Worm (Caenorhabditis elegans) whole organism, midembryonic: ENCODE data around the gene Y42H9AR.4.

ENCODE experiments used
- T22C8.4 ChIP-seq: fragments of 200-800 bp; sonication (Bioruptor generic); IDR thresholded peaks from 2 replicates; pipeline ENCODE4 v1.3.6; 2022; ENCODE audit warnings: missing genetic modification characterization, missing compliant biosample characterization
- cog-1 ChIP-seq: sonication (generic microtip); optimal IDR thresholded peaks from 2 replicates; lab custom pipeline; 2016; ENCODE audit warnings: missing genetic modification characterization, missing compliant biosample characterization
- flt-1 ChIP-seq: fragments of 200-800 bp; sonication (Bioruptor generic); IDR thresholded peaks from 2 replicates; pipeline ENCODE4 v1.3.6; 2022; ENCODE audit warnings: missing genetic modification characterization, missing compliant biosample characterization
- klf-2 ChIP-seq: fragments of 200-800 bp; sonication (Bioruptor generic); conservative IDR thresholded peaks from 2 replicates; pipeline ENCODE4 v1.3.6; 2022; ENCODE audit warnings: missing genetic modification reagents, missing genetic modification characterization, missing compliant biosample characterization
- med-1 ChIP-seq: sonication (generic microtip); optimal IDR thresholded peaks from 2 replicates; lab custom pipeline; 2017; ENCODE audit warnings: missing genetic modification characterization, mild to moderate bottlenecking, missing compliant biosample characterization, antibody characterized with exemption, missing genetic modification reagents; ENCODE audit not compliant: insufficient read depth
- ref-1 ChIP-seq: fragments of 200-800 bp; sonication (Bioruptor generic); conservative IDR thresholded peaks from 2 replicates; pipeline ENCODE4 v1.3.6; 2022; ENCODE audit warnings: missing genetic modification reagents, missing genetic modification characterization, missing compliant biosample characterization
- tab-1 ChIP-seq: fragments of 200-800 bp; sonication (Bioruptor generic); IDR thresholded peaks from 2 replicates; pipeline ENCODE4 v1.3.6; 2022; ENCODE audit warnings: missing genetic modification characterization, missing compliant biosample characterization
- ztf-23 ChIP-seq: fragments of 200-800 bp; sonication (Bioruptor generic); IDR thresholded peaks from 2 replicates; pipeline ENCODE4 v1.3.6; 2022; ENCODE audit warnings: missing genetic modification reagents, missing genetic modification characterization, missing compliant biosample characterization
- ztf-29 ChIP-seq: fragments of 200-800 bp; sonication (Bioruptor generic); IDR thresholded peaks from 2 replicates; pipeline ENCODE4 v1.3.6; 2022; ENCODE audit warnings: missing genetic modification reagents, missing genetic modification characterization, missing compliant biosample characterization

- no peak for TF ChIP-seq T22C8.4 (GFP tag; lab: Robert Waterston, UW)
- TF ChIP-seq ref-1 (GFP tag; lab: Robert Waterston, UW), result no peak
- TF ChIP-seq flt-1, result no peak
- no peak for TF ChIP-seq ztf-29 (GFP tag; lab: Robert Waterston, UW)
- no peak for TF ChIP-seq ztf-23
- no peak for TF ChIP-seq klf-2
- TF ChIP-seq med-1 (GFP tag; lab: Kevin White, UChicago), result no peak
- no peak for TF ChIP-seq tab-1 (GFP tag; lab: Robert Waterston, UW)
- no peak for TF ChIP-seq cog-1
Observed at ce11 chrIV:8076511-8076910, 35.5 kb downstream of the Y42H9AR.4 start.
